ENCODE assay signal across 1 fruit fly cellular context in the genomic region with DNA sequence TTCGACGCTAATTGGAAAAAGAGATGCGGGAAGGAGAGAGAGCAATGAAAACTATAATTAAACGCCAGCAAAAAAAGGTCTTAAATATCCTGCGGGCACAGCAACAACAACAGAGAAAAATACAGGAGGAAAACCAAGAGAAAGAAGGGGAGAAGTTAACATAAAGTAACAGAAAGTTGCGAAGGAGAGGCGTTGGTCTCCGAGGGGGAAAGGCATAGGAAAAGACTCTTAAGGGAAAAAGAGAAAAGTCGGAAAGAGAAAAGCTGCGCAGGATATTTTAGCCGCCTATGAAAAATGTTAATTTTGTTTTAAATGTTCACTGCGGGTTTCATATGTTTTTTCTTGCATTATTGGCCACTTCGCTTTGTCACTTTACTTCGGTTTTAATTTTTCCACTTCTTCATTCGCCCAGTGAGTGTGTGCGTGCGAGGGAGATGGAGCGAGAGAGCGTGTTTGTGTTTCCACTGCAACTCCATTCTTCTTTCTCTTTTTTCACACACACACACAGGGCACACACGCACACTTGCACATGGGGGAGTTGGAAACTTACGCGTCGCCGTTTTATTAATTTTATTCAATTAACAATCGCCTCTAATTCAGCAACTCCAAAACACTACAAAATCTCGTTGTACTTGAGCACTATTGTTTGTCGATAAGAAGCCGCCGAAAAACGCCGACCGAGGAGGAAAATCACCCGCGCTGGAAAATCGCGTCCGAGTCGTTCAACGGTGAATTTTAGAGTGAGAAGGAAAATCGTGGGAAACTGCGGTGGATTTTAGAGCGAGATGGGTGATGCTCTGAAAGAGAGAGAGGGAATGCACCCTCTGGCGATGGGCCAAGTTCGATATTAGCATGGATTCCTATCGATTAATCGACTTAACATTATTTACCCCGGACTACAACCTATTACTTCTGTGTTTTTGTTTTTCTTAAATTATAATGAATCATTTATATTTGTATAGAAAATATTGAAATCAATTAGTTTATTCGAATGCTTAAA.
TF ChIP-seq lines count a peak whose summit lies in the region.

A gene (minus strand): TSS at position 810 of the 1,000 bp plus-strand sequence.

TF ChIP-seq in whole organism, embryonic, 481 proteins besides CTCF, POLR2A, EP300 and RAD21 (continued from another document and continues in another):
- TF ChIP-seq CG16863 (GFP tag; optimal IDR thresholded peaks at IDR 0.05; lab: Kevin White, UChicago) (no peak), da (GFP tag; optimal IDR thresholded peaks at IDR 0.05; lab: Kevin White, UChicago) (no peak), CG18476 (GFP tag; optimal IDR thresholded peaks at IDR 0.05; lab: Kevin White, UChicago) (no peak), fu2 (GFP tag; optimal IDR thresholded peaks at IDR 0.05; lab: Kevin White, UChicago) (no peak), Hmr (GFP tag; optimal IDR thresholded peaks at IDR 0.05; lab: Kevin White, UChicago) (peak; percentile 38), Blimp-1 (GFP tag; optimal IDR thresholded peaks at IDR 0.05; lab: Kevin White, UChicago) (peak; percentile 8), bigmax (GFP tag; optimal IDR thresholded peaks at IDR 0.05; lab: Kevin White, UChicago) (no peak), Vsx1 (GFP tag; optimal IDR thresholded peaks at IDR 0.05; lab: Kevin White, UChicago) (no peak), slp2 (GFP tag; optimal IDR thresholded peaks at IDR 0.05; lab: Kevin White, UChicago) (no peak), Drgx (GFP tag; IDR thresholded peaks at IDR 0.05; lab: Robert Waterston, UW) (peak; percentile 27; the same call in 1 of the 2 replicates), fd64A (GFP tag; optimal IDR thresholded peaks at IDR 0.05; lab: Kevin White, UChicago) (peak; percentile 62), CG6654 (GFP tag; optimal IDR thresholded peaks at IDR 0.05; lab: Kevin White, UChicago) (no peak), sna (GFP tag; IDR thresholded peaks at IDR 0.05; lab: Robert Waterston, UW; ENCODE audit: partially characterized antibody) (peak; percentile 40; the same call in 1 of the 2 replicates), cg (GFP tag; optimal IDR thresholded peaks at IDR 0.05; lab: Kevin White, UChicago) (peak; percentile 93), CG2120 (GFP tag; optimal IDR thresholded peaks at IDR 0.05; lab: Kevin White, UChicago) (no peak), CG34422 (GFP tag; IDR thresholded peaks at IDR 0.05; lab: Robert Waterston, UW) (peak; percentile 84; the same call in 2 of the 3 replicates), Dll (GFP tag; IDR thresholded peaks at IDR 0.05; lab: Robert Waterston, UW; ENCODE audit: partially characterized antibody) (peak; percentile 62; the same call in 3 of the 4 replicates), bowl (GFP tag; IDR thresholded peaks at IDR 0.05; lab: Robert Waterston, UW) (no peak), CG10431 (GFP tag; optimal IDR thresholded peaks at IDR 0.05; lab: Kevin White, UChicago) (peak; percentile 59), ind (GFP tag; optimal IDR thresholded peaks at IDR 0.05; lab: Kevin White, UChicago) (no peak), Kr (GFP tag; optimal IDR thresholded peaks at IDR 0.05; lab: Kevin White, UChicago) (no peak), crc (GFP tag; optimal IDR thresholded peaks at IDR 0.05; lab: Kevin White, UChicago) (no peak), psq (GFP tag; optimal IDR thresholded peaks at IDR 0.05; lab: Kevin White, UChicago) (peak; percentile 92), CG5180 (GFP tag; optimal IDR thresholded peaks at IDR 0.05; lab: Kevin White, UChicago) (peak; percentile 13), CG32772 (GFP tag; IDR thresholded peaks at IDR 0.05; lab: Robert Waterston, UW) (no peak), CG3407 (GFP tag; optimal IDR thresholded peaks at IDR 0.05; lab: Kevin White, UChicago) (no peak), Bdp1 (GFP tag; optimal IDR thresholded peaks at IDR 0.05; lab: Kevin White, UChicago) (no peak), Xrp1 (GFP tag; IDR thresholded peaks at IDR 0.05; lab: Robert Waterston, UW) (no peak), CG30431 (GFP tag; optimal IDR thresholded peaks at IDR 0.05; lab: Kevin White, UChicago) (no peak), CG3995 (GFP tag; optimal IDR thresholded peaks at IDR 0.05; lab: Kevin White, UChicago) (peak; percentile 62), CG10979 (tag; optimal IDR thresholded peaks at IDR 0.05; lab: Kevin White, UChicago) (peak; percentile 16), CG12071 (GFP tag; optimal IDR thresholded peaks at IDR 0.05; lab: Kevin White, UChicago) (peak; percentile 27), CG10366 (GFP tag; IDR thresholded peaks at IDR 0.05; lab: Robert Waterston, UW) (no peak), B-H1 (GFP tag; IDR thresholded peaks at IDR 0.05; lab: Robert Waterston, UW) (no peak; the same call in 2 of the 3 replicates), Dref (GFP tag; IDR thresholded peaks at IDR 0.05; lab: Robert Waterston, UW) (peak; percentile 95), chn (GFP tag; optimal IDR thresholded peaks at IDR 0.05; lab: Kevin White, UChicago) (peak; percentile 11), onecut (GFP tag; IDR thresholded peaks at IDR 0.05; lab: Robert Waterston, UW) (peak; percentile 49; the same call in 1 of the 2 replicates), sob (GFP tag; IDR thresholded peaks at IDR 0.05; lab: Robert Waterston, UW) (peak; percentile 45; the same call in 1 of the 2 replicates), ato (GFP tag; IDR thresholded peaks at IDR 0.05; lab: Robert Waterston, UW; ENCODE audit: partially characterized antibody) (0 out of 2 replicates have a peak, but pooled peaks have one; percentile 60), CG6272 (GFP tag; IDR thresholded peaks at IDR 0.05; lab: Robert Waterston, UW) (no peak), Optix (GFP tag; IDR thresholded peaks at IDR 0.05; lab: Robert Waterston, UW) (no peak), CG12744 (GFP tag; optimal IDR thresholded peaks at IDR 0.05; lab: Kevin White, UChicago) (no peak), zfh2 (GFP tag; optimal IDR thresholded peaks at IDR 0.05; lab: Kevin White, UChicago) (no peak), CG1603 (tag; optimal IDR thresholded peaks at IDR 0.05; lab: Kevin White, UChicago) (peak; percentile 38), lola (GFP tag; optimal IDR thresholded peaks at IDR 0.05; lab: Kevin White, UChicago) (no peak), CG31441 (GFP tag; IDR thresholded peaks at IDR 0.05; lab: Robert Waterston, UW) (0 out of 2 replicates have a peak, but pooled peaks have one; percentile 21), CG6254 (GFP tag; optimal IDR thresholded peaks at IDR 0.05; lab: Kevin White, UChicago) (peak; percentile 14), C15 (GFP tag; IDR thresholded peaks at IDR 0.05; lab: Robert Waterston, UW) (no peak), Usf (GFP tag; optimal IDR thresholded peaks at IDR 0.05; lab: Kevin White, UChicago) (no peak), esg (GFP tag; conservative IDR thresholded peaks at IDR 0.05; lab: Robert Waterston, UW) (no peak), MESR4 (GFP tag; optimal IDR thresholded peaks at IDR 0.05; lab: Kevin White, UChicago) (peak; percentile 81), knrl (GFP tag; IDR thresholded peaks at IDR 0.05; lab: Robert Waterston, UW; ENCODE audit: partially characterized antibody) (peak; percentile 73), jigr1 (GFP tag; IDR thresholded peaks at IDR 0.05; lab: Robert Waterston, UW) (peak; percentile 88; the same call in 1 of the 3 replicates), CG2678 (tag; optimal IDR thresholded peaks at IDR 0.05; lab: Kevin White, UChicago) (peak; percentile 27), pros (GFP tag; optimal IDR thresholded peaks at IDR 0.05; lab: Kevin White, UChicago) (peak; percentile 73), prd (optimal IDR thresholded peaks at IDR 0.05; lab: Kevin White, UChicago) (no peak), prd (GFP tag; IDR thresholded peaks at IDR 0.05; lab: Robert Waterston, UW) (0 out of 3 replicates have a peak, but pooled peaks have one; percentile 19), D19A (tag; optimal IDR thresholded peaks at IDR 0.05; lab: Kevin White, UChicago) (no peak), CG17328 (GFP tag; IDR thresholded peaks at IDR 0.05; lab: Robert Waterston, UW) (0 out of 2 replicates have a peak, but pooled peaks have one; percentile 32), Side (GFP tag; optimal IDR thresholded peaks at IDR 0.05; lab: Kevin White, UChicago) (peak; percentile 37), CG3065 (GFP tag; optimal IDR thresholded peaks at IDR 0.05; lab: Kevin White, UChicago) (no peak), corto (GFP tag; optimal IDR thresholded peaks at IDR 0.05; lab: Kevin White, UChicago) (no peak), CG31224 (GFP tag; IDR thresholded peaks at IDR 0.05; lab: Robert Waterston, UW) (no peak), hkb (optimal IDR thresholded peaks at IDR 0.05; lab: Kevin White, UChicago) (no peak), hkb (GFP tag; IDR thresholded peaks at IDR 0.05; lab: Robert Waterston, UW) (peak; percentile 46), gfzf (GFP tag; optimal IDR thresholded peaks at IDR 0.05; lab: Kevin White, UChicago) (peak; percentile 38), dpn (GFP tag; optimal IDR thresholded peaks at IDR 0.05; lab: Kevin White, UChicago) (no peak), ase (GFP tag; IDR thresholded peaks at IDR 0.05; lab: Robert Waterston, UW) (no peak), CG7745 (tag; optimal IDR thresholded peaks at IDR 0.05; lab: Kevin White, UChicago) (no peak), crp (GFP tag; optimal IDR thresholded peaks at IDR 0.05; lab: Kevin White, UChicago) (no peak), CG15601 (tag; optimal IDR thresholded peaks at IDR 0.05; lab: Kevin White, UChicago) (peak; percentile 23), Sin3A (optimal IDR thresholded peaks at IDR 0.05; lab: Kevin White, UChicago) (no peak), Atf3 (GFP tag; optimal IDR thresholded peaks at IDR 0.05; lab: Kevin White, UChicago) (no peak), kni (GFP tag; optimal IDR thresholded peaks at IDR 0.05; lab: Kevin White, UChicago) (peak; percentile 75), sd (tag; optimal IDR thresholded peaks at IDR 0.05; lab: Kevin White, UChicago) (peak; percentile 41), Gsc (GFP tag; IDR thresholded peaks at IDR 0.05; lab: Robert Waterston, UW) (no peak), nau (GFP tag; optimal IDR thresholded peaks at IDR 0.05; lab: Kevin White, UChicago) (peak; percentile 45), CG7372 (GFP tag; IDR thresholded peaks at IDR 0.05; lab: Robert Waterston, UW) (no peak), dmrt99B (tag; optimal IDR thresholded peaks at IDR 0.05; lab: Kevin White, UChicago) (peak; percentile 11), Oaz (GFP tag; IDR thresholded peaks at IDR 0.05; lab: Robert Waterston, UW) (no peak), pho (GFP tag; optimal IDR thresholded peaks at IDR 0.05; lab: Kevin White, UChicago) (no peak), CG18619 (GFP tag; optimal IDR thresholded peaks at IDR 0.05; lab: Kevin White, UChicago) (no peak), Ravus (GFP tag; IDR thresholded peaks at IDR 0.05; lab: Robert Waterston, UW) (no peak), TFAM (GFP tag; optimal IDR thresholded peaks at IDR 0.05; lab: Kevin White, UChicago) (no peak), slbo (GFP tag; IDR thresholded peaks at IDR 0.05; lab: Robert Waterston, UW) (peak; percentile 42), CG30020 (tag; optimal IDR thresholded peaks at IDR 0.05; lab: Kevin White, UChicago) (no peak), CG9932 (GFP tag; IDR thresholded peaks at IDR 0.05; lab: Robert Waterston, UW) (no peak), Mad (GFP tag; optimal IDR thresholded peaks at IDR 0.05; lab: Kevin White, UChicago) (no peak), CG2202 (tag; optimal IDR thresholded peaks at IDR 0.05; lab: Kevin White, UChicago) (no peak), bbx (GFP tag; IDR thresholded peaks at IDR 0.05; lab: Robert Waterston, UW; ENCODE audit: partially characterized antibody) (peak; percentile 73; the same call in 1 of the 2 replicates), Mrtf (GFP tag; IDR thresholded peaks at IDR 0.05; lab: Robert Waterston, UW) (no peak), sr (GFP tag; IDR thresholded peaks at IDR 0.05; lab: Robert Waterston, UW) (peak; percentile 37; the same call in 1 of the 3 replicates), ken (GFP tag; IDR thresholded peaks at IDR 0.05; lab: Robert Waterston, UW) (0 out of 3 replicates have a peak, but pooled peaks have one; percentile 5), CG4707 (GFP tag; optimal IDR thresholded peaks at IDR 0.05; lab: Kevin White, UChicago) (peak; percentile 36), Neu2 (GFP tag; optimal IDR thresholded peaks at IDR 0.05; lab: Kevin White, UChicago; ENCODE audit: borderline replicate concordance) (no peak), fd102C (GFP tag; optimal IDR thresholded peaks at IDR 0.05; lab: Kevin White, UChicago) (no peak), CG15479 (GFP tag; optimal IDR thresholded peaks at IDR 0.05; lab: Kevin White, UChicago) (no peak), z (GFP tag; IDR thresholded peaks at IDR 0.05; lab: Robert Waterston, UW) (0 out of 3 replicates have a peak, but pooled peaks have one; percentile 25), org-1 (GFP tag; optimal IDR thresholded peaks at IDR 0.05; lab: Kevin White, UChicago) (no peak), CG12299 (tag; optimal IDR thresholded peaks at IDR 0.05; lab: Kevin White, UChicago) (peak; percentile 56), amos (GFP tag; IDR thresholded peaks at IDR 0.05; lab: Robert Waterston, UW; ENCODE audit: partially characterized antibody) (peak; percentile 82), chif (GFP tag; optimal IDR thresholded peaks at IDR 0.05; lab: Kevin White, UChicago) (no peak), Stat92E (GFP tag; optimal IDR thresholded peaks at IDR 0.05; lab: Kevin White, UChicago) (peak in 1 of 3 experiments; percentile 87), CG8089 (GFP tag; optimal IDR thresholded peaks at IDR 0.05; lab: Kevin White, UChicago) (no peak), hb (GFP tag; IDR thresholded peaks at IDR 0.05; lab: Robert Waterston, UW; ENCODE audit: partially characterized antibody) (peak; percentile 57; the same call in 1 of the 3 replicates), pan (optimal IDR thresholded peaks at IDR 0.05; lab: Kevin White, UChicago) (no peak), pan (GFP tag; optimal IDR thresholded peaks at IDR 0.05 in 1 of 2, IDR thresholded peaks at IDR 0.05 in 1 of 2) (peak in 1 of 2 experiments; percentile 31), cas (GFP tag; IDR thresholded peaks at IDR 0.05; lab: Robert Waterston, UW) (no peak), tna (GFP tag; IDR thresholded peaks at IDR 0.05; lab: Robert Waterston, UW; ENCODE audit: partially characterized antibody) (peak; percentile 53), Camta (GFP tag; optimal IDR thresholded peaks at IDR 0.05; lab: Kevin White, UChicago) (no peak), zf30C (GFP tag; optimal IDR thresholded peaks at IDR 0.05; lab: Kevin White, UChicago) (peak; percentile 29), trh (GFP tag; optimal IDR thresholded peaks at IDR 0.05; lab: Kevin White, UChicago) (no peak), HLH4C (GFP tag; IDR thresholded peaks at IDR 0.05; lab: Robert Waterston, UW; ENCODE audit: partially characterized antibody) (peak; percentile 61), Hr51 (GFP tag; optimal IDR thresholded peaks at IDR 0.05; lab: Kevin White, UChicago) (no peak), CG2116 (GFP tag; optimal IDR thresholded peaks at IDR 0.05; lab: Kevin White, UChicago) (peak; percentile 31), D19B (GFP tag; optimal IDR thresholded peaks at IDR 0.05; lab: Kevin White, UChicago) (no peak), CG4360 (GFP tag; IDR thresholded peaks at IDR 0.05; lab: Robert Waterston, UW) (peak; percentile 78)
